Worm (Caenorhabditis elegans) whole organism, young adult: Measurements from ENCODE around the gene Y54E2A.10.

Source experiments
- C17E4.6 ChIP-seq: fragments of 200-800 bp; sonication (Bioruptor generic); IDR thresholded peaks from 2 replicates; pipeline ENCODE4 v1.3.6; 2022; ENCODE audit warnings: missing genetic modification reagents, missing genetic modification characterization, missing compliant biosample characterization
- D2030.7 ChIP-seq: fragments of 200-800 bp; sonication (Bioruptor generic); IDR thresholded peaks from 2 replicates; pipeline ENCODE4 v1.3.6; 2022; ENCODE audit warnings: missing genetic modification reagents, missing genetic modification characterization, missing compliant biosample characterization
- F22D6.2 ChIP-seq: sonication (generic microtip); optimal IDR thresholded peaks from 2 replicates; lab custom pipeline; 2016; ENCODE audit warnings: mild to moderate bottlenecking, missing genetic modification characterization, missing compliant biosample characterization
- F33H1.4 ChIP-seq: fragments of 200-800 bp; sonication (Bioruptor generic); IDR thresholded peaks from 2 replicates; pipeline ENCODE4 v1.3.6; 2022; ENCODE audit warnings: missing genetic modification reagents, missing genetic modification characterization, missing compliant biosample characterization
- F37B4.10 ChIP-seq: fragments of 200-800 bp; sonication (Bioruptor generic); IDR thresholded peaks from 2 replicates; pipeline ENCODE4 v1.3.6; 2022; ENCODE audit warnings: missing genetic modification characterization, missing compliant biosample characterization
- F39B2.1 ChIP-seq: fragments of 200-800 bp; sonication (Bioruptor generic); IDR thresholded peaks from 2 replicates; pipeline ENCODE4 v1.3.6; 2022; ENCODE audit warnings: missing genetic modification reagents, missing genetic modification characterization, missing compliant biosample characterization
- F52B5.7 ChIP-seq: sonication (generic microtip); optimal IDR thresholded peaks from 2 replicates; lab custom pipeline; 2016; ENCODE audit warnings: mild to moderate bottlenecking, missing genetic modification characterization, missing compliant biosample characterization
- F57A8.1 ChIP-seq: fragments of 200-800 bp; sonication (Bioruptor generic); optimal IDR thresholded peaks from 2 replicates; lab custom pipeline; 2018; ENCODE audit warnings: mild to moderate bottlenecking, missing genetic modification characterization, moderate library complexity, missing compliant biosample characterization
- K11D2.4 ChIP-seq: fragments of 200-800 bp; sonication (Bioruptor generic); IDR thresholded peaks from 2 replicates; pipeline ENCODE4 v1.3.6; 2022; ENCODE audit warnings: missing genetic modification reagents, missing genetic modification characterization, missing compliant biosample characterization
- Y67H2A.10 ChIP-seq: fragments of 200-800 bp; sonication (Bioruptor generic); conservative IDR thresholded peaks from 2 replicates; pipeline ENCODE4 v1.3.6; 2022; ENCODE audit warnings: missing genetic modification reagents, missing genetic modification characterization, missing compliant biosample characterization
- Y79H2A.3 ChIP-seq: fragments of 200-800 bp; sonication (Bioruptor generic); conservative IDR thresholded peaks from 2 replicates; pipeline ENCODE4 v1.3.6; 2022; ENCODE audit warnings: missing genetic modification reagents, missing genetic modification characterization, missing compliant biosample characterization
- aptf-2 ChIP-seq: fragments of 200-800 bp; sonication (Bioruptor generic); conservative IDR thresholded peaks from 2 replicates; pipeline ENCODE4 v1.3.6; 2022; ENCODE audit warnings: missing genetic modification reagents, missing genetic modification characterization, missing compliant biosample characterization
- attf-3 ChIP-seq: fragments of 200-800 bp; sonication (Bioruptor generic); conservative IDR thresholded peaks from 2 replicates; pipeline ENCODE4 v1.3.6; 2022; ENCODE audit warnings: missing genetic modification reagents, missing genetic modification characterization, missing compliant biosample characterization
- attf-5 ChIP-seq: fragments of 200-800 bp; sonication (Bioruptor generic); optimal IDR thresholded peaks from 2 replicates; lab custom pipeline; 2018; ENCODE audit warnings: mild to moderate bottlenecking, missing genetic modification characterization, missing compliant biosample characterization
- attf-6 ChIP-seq: fragments of 200-800 bp; sonication (Bioruptor generic); IDR thresholded peaks from 2 replicates; pipeline ENCODE4 v1.3.6; 2022; ENCODE audit warnings: missing genetic modification reagents, missing genetic modification characterization, missing compliant biosample characterization
- bed-2 ChIP-seq: fragments of 200-800 bp; sonication (Bioruptor generic); IDR thresholded peaks from 2 replicates; pipeline ENCODE4 v1.3.6; 2022; ENCODE audit warnings: missing genetic modification reagents, missing genetic modification characterization, missing compliant biosample characterization
- cebp-2 ChIP-seq: fragments of 200-800 bp; sonication (Bioruptor generic); IDR thresholded peaks from 2 replicates; pipeline ENCODE4 v1.3.6; 2022; ENCODE audit warnings: missing genetic modification characterization, missing compliant biosample characterization
- ceh-58 ChIP-seq: fragments of 200-800 bp; sonication (Bioruptor generic); IDR thresholded peaks from 2 replicates; pipeline ENCODE4 v1.3.6; 2022; ENCODE audit warnings: missing genetic modification characterization, missing compliant biosample characterization
- ceh-91 ChIP-seq: fragments of 200-800 bp; sonication (Bioruptor generic); IDR thresholded peaks from 2 replicates; pipeline ENCODE4 v1.3.6; 2022; ENCODE audit warnings: missing genetic modification reagents, missing genetic modification characterization, missing compliant biosample characterization
- die-1 ChIP-seq: sonication (generic microtip); optimal IDR thresholded peaks from 2 replicates; lab custom pipeline; 2016; ENCODE audit warnings: missing genotype, mild to moderate bottlenecking, missing genetic modification characterization, missing compliant biosample characterization
- dpl-1 ChIP-seq: fragments of 150-350 bp; optimal IDR thresholded peaks from 2 replicates; lab custom pipeline; 2014; ENCODE audit warnings: missing biosample characterization, missing genetic modification reagents, missing genetic modification characterization
- efl-1 ChIP-seq: fragments of 150-350 bp; optimal IDR thresholded peaks from 2 replicates; lab custom pipeline; 2014; ENCODE audit warnings: missing biosample characterization, missing genetic modification reagents, missing genetic modification characterization
- egl-18 ChIP-seq: fragments of 200-800 bp; sonication (Bioruptor generic); IDR thresholded peaks from 2 replicates; pipeline ENCODE4 v1.3.6; 2022; ENCODE audit warnings: missing genetic modification reagents, missing genetic modification characterization, missing compliant biosample characterization
- egl-44 ChIP-seq: fragments of 200-800 bp; sonication (Bioruptor generic); IDR thresholded peaks from 2 replicates; pipeline ENCODE4 v1.3.6; 2022; ENCODE audit warnings: missing genetic modification reagents, missing genetic modification characterization, missing compliant biosample characterization
- egrh-3 ChIP-seq: fragments of 200-800 bp; sonication (Bioruptor generic); IDR thresholded peaks from 2 replicates; pipeline ENCODE4 v1.3.6; 2022; ENCODE audit warnings: missing genetic modification reagents, missing genetic modification characterization, missing compliant biosample characterization
- ekl-4 ChIP-seq: fragments of 200-800 bp; sonication (Bioruptor generic); IDR thresholded peaks from 2 replicates; pipeline ENCODE4 v1.3.6; 2022; ENCODE audit warnings: missing genetic modification reagents, missing genetic modification characterization, missing compliant biosample characterization
- ets-4 ChIP-seq: fragments of 200-800 bp; sonication (Bioruptor generic); optimal IDR thresholded peaks from 2 replicates; lab custom pipeline; 2018; ENCODE audit warnings: mild to moderate bottlenecking, missing genetic modification characterization, missing compliant biosample characterization
- fkh-3 ChIP-seq: sonication (generic microtip); optimal IDR thresholded peaks from 2 replicates; lab custom pipeline; 2016; ENCODE audit warnings: mild to moderate bottlenecking, missing genetic modification characterization, missing compliant biosample characterization
- gei-17 ChIP-seq: fragments of 200-800 bp; sonication (Bioruptor generic); optimal IDR thresholded peaks from 2 replicates; lab custom pipeline; 2018; ENCODE audit warnings: mild to moderate bottlenecking, missing genetic modification characterization, missing compliant biosample characterization
- him-1 ChIP-seq: sonication (generic microtip); optimal IDR thresholded peaks from 2 replicates; lab custom pipeline; 2016; ENCODE audit warnings: missing genotype, missing genetic modification reagents, missing genetic modification characterization, missing compliant biosample characterization
- hlh-26 ChIP-seq: fragments of 200-800 bp; sonication (Bioruptor generic); conservative IDR thresholded peaks from 2 replicates; pipeline ENCODE4 v1.3.6; 2022; ENCODE audit warnings: missing genetic modification reagents, missing genetic modification characterization, missing compliant biosample characterization
- hmg-1.2 ChIP-seq: fragments of 200-800 bp; sonication (Bioruptor generic); IDR thresholded peaks from 2 replicates; pipeline ENCODE4 v1.3.6; 2022; ENCODE audit warnings: missing genetic modification reagents, missing genetic modification characterization, missing compliant biosample characterization
- hrde-1 ChIP-seq: sonication (generic microtip); optimal IDR thresholded peaks from 2 replicates; lab custom pipeline; 2016; ENCODE audit warnings: missing genetic modification characterization, mild to moderate bottlenecking, missing compliant biosample characterization, moderate library complexity, missing genotype, missing genetic modification reagents, borderline replicate concordance
- lin-54 ChIP-seq: fragments of 200-800 bp; sonication (Bioruptor generic); optimal IDR thresholded peaks from 2 replicates; lab custom pipeline; 2018; ENCODE audit warnings: mild to moderate bottlenecking, missing genetic modification characterization, missing compliant biosample characterization
- lsl-1 ChIP-seq: fragments of 200-800 bp; sonication (Bioruptor generic); optimal IDR thresholded peaks from 2 replicates; lab custom pipeline; 2018; ENCODE audit warnings: mild to moderate bottlenecking, missing genetic modification characterization, moderate library complexity, missing compliant biosample characterization
- madf-10 ChIP-seq: sonication (generic microtip); optimal IDR thresholded peaks from 2 replicates; lab custom pipeline; 2016; ENCODE audit warnings: mild to moderate bottlenecking, missing genetic modification characterization, missing compliant biosample characterization
- madf-3 ChIP-seq: fragments of 200-800 bp; sonication (Bioruptor generic); IDR thresholded peaks from 2 replicates; pipeline ENCODE4 v1.3.6; 2022; ENCODE audit warnings: missing genetic modification reagents, missing genetic modification characterization, missing compliant biosample characterization
- mel-28 ChIP-seq: sonication (generic microtip); optimal IDR thresholded peaks from 2 replicates; lab custom pipeline; 2016; ENCODE audit warnings: borderline replicate concordance, mild to moderate bottlenecking, missing genetic modification characterization, missing compliant biosample characterization
- mes-4 ChIP-seq: sonication (generic microtip); optimal IDR thresholded peaks from 2 replicates; lab custom pipeline; 2016; ENCODE audit warnings: missing genotype, missing genetic modification characterization, missing compliant biosample characterization
- nfya-1 ChIP-seq: sonication (generic microtip); optimal IDR thresholded peaks from 2 replicates; lab custom pipeline; 2017; ENCODE audit warnings: antibody characterized with exemption, missing compliant biosample characterization, missing genetic modification characterization, borderline replicate concordance; ENCODE audit not compliant: insufficient read depth
- nfya-2 ChIP-seq: fragments of 200-800 bp; sonication (Bioruptor generic); IDR thresholded peaks from 2 replicates; pipeline ENCODE4 v1.3.6; 2022; ENCODE audit warnings: missing genetic modification reagents, missing genetic modification characterization, missing compliant biosample characterization
- rcor-1 ChIP-seq: fragments of 200-800 bp; sonication (Bioruptor generic); IDR thresholded peaks from 2 replicates; pipeline ENCODE4 v1.3.6; 2022; ENCODE audit warnings: missing genetic modification reagents, missing genetic modification characterization, missing compliant biosample characterization
- sdz-38 ChIP-seq: sonication (generic microtip); optimal IDR thresholded peaks from 2 replicates; lab custom pipeline; 2016; ENCODE audit warnings: missing genotype, missing genetic modification characterization, missing compliant biosample characterization
- sea-2 ChIP-seq: fragments of 200-800 bp; sonication (Bioruptor generic); IDR thresholded peaks from 2 replicates; pipeline ENCODE4 v1.3.6; 2022; ENCODE audit warnings: missing genetic modification characterization, missing compliant biosample characterization
- snpc-3.4 ChIP-seq: sonication (generic microtip); optimal IDR thresholded peaks from 2 replicates; lab custom pipeline; 2017; ENCODE audit warnings: missing genetic modification characterization, mild to moderate bottlenecking, missing compliant biosample characterization, antibody characterized with exemption, moderate library complexity, missing genotype, missing genetic modification reagents
- sptf-2 ChIP-seq: fragments of 200-800 bp; sonication (Bioruptor generic); optimal IDR thresholded peaks from 2 replicates; lab custom pipeline; 2018; ENCODE audit warnings: mild to moderate bottlenecking, missing genetic modification characterization, missing compliant biosample characterization
- unc-130 ChIP-seq: sonication (generic microtip); optimal IDR thresholded peaks from 2 replicates; lab custom pipeline; 2016; ENCODE audit warnings: missing genetic modification reagents, missing genetic modification characterization, missing compliant biosample characterization
- ztf-25 ChIP-seq: fragments of 200-800 bp; sonication (Bioruptor generic); IDR thresholded peaks from 2 replicates; pipeline ENCODE4 v1.3.6; 2022; ENCODE audit warnings: missing genetic modification reagents, missing genetic modification characterization, missing compliant biosample characterization
- ztf-28 ChIP-seq: fragments of 200-800 bp; sonication (Bioruptor generic); IDR thresholded peaks from 2 replicates; pipeline ENCODE4 v1.3.6; 2022; ENCODE audit warnings: missing genetic modification reagents, missing genetic modification characterization, missing compliant biosample characterization
- ztf-6 ChIP-seq: fragments of 200-800 bp; sonication (Bioruptor generic); IDR thresholded peaks from 2 replicates; pipeline ENCODE4 v1.3.6; 2022; ENCODE audit warnings: missing genetic modification reagents, missing genetic modification characterization, missing compliant biosample characterization

Y54E2A.10 gene

DNA sequence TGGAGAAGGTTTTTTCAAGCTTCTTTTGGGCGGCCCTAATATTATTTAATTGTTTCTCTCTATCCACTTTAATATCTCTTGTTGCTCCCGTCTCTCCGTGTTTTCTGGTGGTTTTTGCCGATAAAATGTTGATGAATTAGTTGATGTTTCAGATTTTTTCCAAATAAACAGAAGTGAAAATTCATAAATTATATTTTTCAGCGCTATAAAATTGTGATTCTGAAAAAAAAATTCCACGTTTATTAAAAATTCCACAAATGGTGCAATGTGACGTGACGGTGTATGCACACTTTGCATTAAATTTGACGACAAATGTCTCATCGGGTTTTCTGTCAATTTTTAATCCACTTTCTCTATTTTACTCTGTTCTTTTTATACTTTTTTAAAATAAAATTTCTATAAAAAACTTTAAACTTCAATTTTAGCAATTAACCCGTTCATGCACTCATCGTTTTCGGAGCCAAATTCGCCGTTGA lies 7.2 kb downstream of the Y54E2A.10 start, which contains the start of gene tbc-20 (continued):
- TF ChIP-seq nfya-1 (tag; lab: Kevin White, UChicago) (no peak), mes-4 (no peak), ztf-25 (no peak), F37B4.10 (no peak), ets-4 (GFP tag; lab: Kevin White, UChicago) (no peak), attf-6 (GFP tag; lab: Robert Waterston, UW) (0 out of 2 replicates have a peak, but pooled peaks have one; percentile 19), dpl-1 (GFP tag; lab: Kevin White, UChicago) (no peak), nfya-2 (GFP tag; lab: Robert Waterston, UW) (no peak), F57A8.1 (GFP tag; lab: Kevin White, UChicago) (no peak), hlh-26 (GFP tag; lab: Robert Waterston, UW) (no peak), F52B5.7 (tag; lab: Kevin White, UChicago) (no peak), sea-2 (GFP tag; lab: Robert Waterston, UW) (no peak), bed-2 (no peak), egl-18 (no peak), attf-3 (GFP tag; lab: Robert Waterston, UW) (peak; percentile 41; the same call in 1 of the 2 replicates), ztf-28 (GFP tag; lab: Robert Waterston, UW) (no peak), fkh-3 (no peak), ekl-4 (GFP tag; lab: Robert Waterston, UW) (peak; percentile 57; the same call in 1 of the 2 replicates), ceh-58 (GFP tag; lab: Robert Waterston, UW) (no peak), F39B2.1 (GFP tag; lab: Robert Waterston, UW) (no peak), mel-28 (tag; lab: Kevin White, UChicago) (no peak), madf-10 (tag; lab: Kevin White, UChicago) (no peak), F33H1.4 (GFP tag; lab: Robert Waterston, UW) (peak; percentile 56), efl-1 (GFP tag; lab: Kevin White, UChicago) (peak; percentile 40), D2030.7 (GFP tag; lab: Robert Waterston, UW) (peak; percentile 62), lsl-1 (GFP tag; lab: Kevin White, UChicago) (peak; percentile 48), egl-44 (no peak), F22D6.2 (tag; lab: Kevin White, UChicago) (no peak), hmg-1.2 (peak; percentile 38), unc-130 (GFP tag; lab: Kevin White, UChicago) (peak; percentile 12), K11D2.4 (GFP tag; lab: Robert Waterston, UW) (no peak), rcor-1 (GFP tag; lab: Robert Waterston, UW) (no peak), sptf-2 (GFP tag; lab: Kevin White, UChicago) (no peak), madf-3 (no peak), cebp-2 (GFP tag; lab: Robert Waterston, UW) (no peak), C17E4.6 (no peak), egrh-3 (GFP tag; lab: Robert Waterston, UW) (no peak), die-1 (no peak), gei-17 (GFP tag; lab: Kevin White, UChicago) (no peak), ceh-91 (GFP tag; lab: Robert Waterston, UW) (no peak), snpc-3.4 (peak; percentile 56), Y79H2A.3 (GFP tag; lab: Robert Waterston, UW) (no peak), hrde-1 (tag; lab: Kevin White, UChicago) (peak; percentile 38), attf-5 (GFP tag; lab: Kevin White, UChicago) (no peak), Y67H2A.10 (GFP tag; lab: Robert Waterston, UW) (no peak), sdz-38 (no peak), ztf-6 (GFP tag; lab: Robert Waterston, UW) (no peak), aptf-2 (no peak), lin-54 (peak; percentile 29), him-1 (tag; lab: Kevin White, UChicago) (peak; percentile 34)
